Worm (Caenorhabditis elegans) whole organism, L4 larva: Measurements from ENCODE around the gene nlp-13.

Source experiments
- D1046.2 ChIP-seq: fragments of 200-800 bp; sonication (Bioruptor generic); IDR thresholded peaks from 2 replicates; pipeline ENCODE4 v1.3.6; 2022; ENCODE audit warnings: missing genetic modification characterization, missing compliant biosample characterization
- F10B5.3 ChIP-seq: sonication (generic microtip); optimal IDR thresholded peaks from 2 replicates; lab custom pipeline; 2016; ENCODE audit warnings: mild to moderate bottlenecking, missing genetic modification characterization, missing compliant biosample characterization
- F44E2.7 ChIP-seq: fragments of 200-800 bp; sonication (Bioruptor generic); IDR thresholded peaks from 2 replicates; pipeline ENCODE4 v2.1.2; 2022; ENCODE audit warnings: missing genetic modification characterization, missing compliant biosample characterization
- T20F7.1 ChIP-seq: fragments of 200-800 bp; sonication (Bioruptor generic); optimal IDR thresholded peaks from 2 replicates; lab custom pipeline; 2018; ENCODE audit warnings: mild to moderate bottlenecking, missing genetic modification characterization, missing compliant biosample characterization
- aly-2 ChIP-seq: sonication (generic microtip); optimal IDR thresholded peaks from 2 replicates; lab custom pipeline; 2018; ENCODE audit warnings: missing biosample characterization, missing genetic modification characterization
- arid-1 ChIP-seq: fragments of 200-800 bp; sonication (Bioruptor generic); conservative IDR thresholded peaks from 2 replicates; pipeline ENCODE4 v1.3.6; 2022; ENCODE audit warnings: missing genetic modification reagents, missing genetic modification characterization, missing compliant biosample characterization
- ceh-20 ChIP-seq: fragments of 200-800 bp; sonication (Bioruptor generic); IDR thresholded peaks from 2 replicates; pipeline ENCODE4 v1.3.6; 2022; ENCODE audit warnings: missing genetic modification reagents, missing genetic modification characterization, missing compliant biosample characterization
- ceh-28 ChIP-seq: fragments of 150-350 bp; optimal IDR thresholded peaks from 2 replicates; lab custom pipeline; 2014; ENCODE audit warnings: missing biosample characterization, missing genetic modification reagents, missing genetic modification characterization
- ceh-62 ChIP-seq: sonication (generic microtip); optimal IDR thresholded peaks from 2 replicates; lab custom pipeline; 2017; ENCODE audit warnings: missing biosample characterization, missing genetic modification characterization
- cey-2 ChIP-seq: sonication (generic microtip); optimal IDR thresholded peaks from 3 replicates; lab custom pipeline; 2017; ENCODE audit warnings: missing genetic modification characterization, mild to moderate bottlenecking, missing compliant biosample characterization, antibody characterized with exemption, borderline replicate concordance; ENCODE audit not compliant: insufficient read depth
- ctbp-1 ChIP-seq: fragments of 200-800 bp; sonication (Bioruptor generic); IDR thresholded peaks from 2 replicates; pipeline ENCODE4 v1.3.6; 2022; ENCODE audit warnings: missing genetic modification reagents, missing genetic modification characterization, missing compliant biosample characterization
- daf-16 ChIP-seq, 3 experiments: sonication (generic microtip); optimal IDR thresholded peaks; 2 replicates each; lab custom pipeline; 2016 to 2017; ENCODE audit warnings: missing genetic modification characterization in 3 of 3, missing genetic modification reagents in 3 of 3, mild to moderate bottlenecking in 2 of 3, missing compliant biosample characterization in 2 of 3, missing biosample characterization in 1 of 3, moderate library complexity in 1 of 3
- dmd-6 ChIP-seq: fragments of 200-800 bp; sonication (Bioruptor generic); IDR thresholded peaks from 2 replicates; pipeline ENCODE4 v1.3.6; 2022; ENCODE audit warnings: missing genetic modification reagents, missing genetic modification characterization, missing compliant biosample characterization
- dpl-1 ChIP-seq: fragments of 150-350 bp; optimal IDR thresholded peaks from 2 replicates; lab custom pipeline; 2014; ENCODE audit warnings: missing biosample characterization, missing genetic modification reagents, missing genetic modification characterization
- dve-1 ChIP-seq: sonication (generic microtip); optimal IDR thresholded peaks from 2 replicates; lab custom pipeline; 2017; ENCODE audit warnings: antibody characterized with exemption, mild to moderate bottlenecking, missing genetic modification characterization, missing compliant biosample characterization; ENCODE audit not compliant: insufficient read depth
- egl-27 ChIP-seq: sonication (generic microtip); optimal IDR thresholded peaks from 3 replicates; lab custom pipeline; 2017; ENCODE audit warnings: missing biosample characterization, missing genetic modification reagents, missing genetic modification characterization
- hlh-11 ChIP-seq: fragments of 200-800 bp; sonication (Bioruptor generic); optimal IDR thresholded peaks from 2 replicates; lab custom pipeline; 2018; ENCODE audit warnings: mild to moderate bottlenecking, missing genetic modification characterization, missing compliant biosample characterization
- hlh-30 ChIP-seq: sonication (generic microtip); optimal IDR thresholded peaks from 2 replicates; lab custom pipeline; 2017; ENCODE audit warnings: antibody characterized with exemption, mild to moderate bottlenecking, missing genetic modification characterization, missing compliant biosample characterization; ENCODE audit not compliant: insufficient read depth
- lim-7 ChIP-seq: fragments of 200-800 bp; sonication (Bioruptor generic); IDR thresholded peaks from 2 replicates; pipeline ENCODE4 v1.3.6; 2022; ENCODE audit warnings: missing genetic modification characterization, missing compliant biosample characterization
- lin-38 ChIP-seq: fragments of 200-800 bp; sonication (Bioruptor generic); IDR thresholded peaks from 2 replicates; pipeline ENCODE4 v1.3.6; 2022; ENCODE audit warnings: missing genetic modification reagents, missing genetic modification characterization, missing compliant biosample characterization
- lin-39 ChIP-seq: fragments of 150-350 bp; optimal IDR thresholded peaks from 2 replicates; lab custom pipeline; 2014; ENCODE audit warnings: missing biosample characterization, missing genetic modification reagents, missing genetic modification characterization
- lsy-2 ChIP-seq, 2 experiments: fragments of 150-350 bp in 1 of 2; sonication (generic microtip) in 1 of 2; optimal IDR thresholded peaks; 2 replicates each; lab custom pipeline; 2014 to 2017; ENCODE audit warnings: missing biosample characterization in 2 of 2, missing genetic modification characterization in 2 of 2
- mdl-1 ChIP-seq, 2 experiments: fragments of 150-350 bp in 1 of 2; sonication (generic microtip) in 1 of 2; optimal IDR thresholded peaks; 2 replicates each; lab custom pipeline; 2014 to 2017; ENCODE audit warnings: missing biosample characterization in 2 of 2, missing genetic modification characterization in 2 of 2
- mdt-29 ChIP-seq: fragments of 200-800 bp; sonication (Bioruptor generic); IDR thresholded peaks from 2 replicates; pipeline ENCODE4 v1.3.6; 2022; ENCODE audit warnings: missing genetic modification reagents, missing genetic modification characterization, missing compliant biosample characterization
- mes-2 ChIP-seq: sonication (generic microtip); optimal IDR thresholded peaks from 2 replicates; lab custom pipeline; 2016; ENCODE audit warnings: missing genotype, mild to moderate bottlenecking, missing genetic modification characterization, missing compliant biosample characterization; ENCODE audit not compliant: poor library complexity, severe bottlenecking
- mxl-2 ChIP-seq: fragments of 200-800 bp; sonication (Bioruptor generic); conservative IDR thresholded peaks from 2 replicates; pipeline ENCODE4 v1.3.6; 2022; ENCODE audit warnings: missing genetic modification reagents, missing genetic modification characterization, missing compliant biosample characterization
- mxl-3 ChIP-seq: fragments of 200-800 bp; sonication (Bioruptor generic); optimal IDR thresholded peaks from 2 replicates; lab custom pipeline; 2018; ENCODE audit warnings: mild to moderate bottlenecking, missing genetic modification characterization, missing compliant biosample characterization
- nhr-102 ChIP-seq: sonication (generic microtip); optimal IDR thresholded peaks from 2 replicates; lab custom pipeline; 2016; ENCODE audit warnings: mild to moderate bottlenecking, missing genetic modification characterization, moderate library complexity, missing compliant biosample characterization
- nhr-11 ChIP-seq: fragments of 150-350 bp; optimal IDR thresholded peaks from 2 replicates; lab custom pipeline; 2014; ENCODE audit warnings: missing biosample characterization, missing genetic modification characterization
- nhr-111 ChIP-seq: fragments of 200-800 bp; sonication (Bioruptor generic); optimal IDR thresholded peaks from 2 replicates; lab custom pipeline; 2018; ENCODE audit warnings: mild to moderate bottlenecking, missing genetic modification characterization, missing compliant biosample characterization
- nhr-237 ChIP-seq: sonication (generic microtip); optimal IDR thresholded peaks from 2 replicates; lab custom pipeline; 2017; ENCODE audit warnings: missing biosample characterization, missing genetic modification characterization
- nhr-25 ChIP-seq: sonication (generic microtip); optimal IDR thresholded peaks from 2 replicates; lab custom pipeline; 2017; ENCODE audit warnings: missing genetic modification characterization, mild to moderate bottlenecking, missing compliant biosample characterization, antibody characterized with exemption, moderate library complexity, borderline replicate concordance; ENCODE audit not compliant: insufficient read depth
- nhr-28 ChIP-seq: fragments of 150-350 bp; optimal IDR thresholded peaks from 2 replicates; lab custom pipeline; 2014; ENCODE audit warnings: missing biosample characterization, missing genetic modification characterization
- nhr-41 ChIP-seq: fragments of 200-800 bp; sonication (Bioruptor generic); IDR thresholded peaks from 2 replicates; pipeline ENCODE4 v1.3.6; 2022; ENCODE audit warnings: missing genetic modification reagents, missing genetic modification characterization, missing compliant biosample characterization
- nhr-48 ChIP-seq: sonication (generic microtip); optimal IDR thresholded peaks from 2 replicates; lab custom pipeline; 2016; ENCODE audit warnings: mild to moderate bottlenecking, missing genetic modification characterization, missing compliant biosample characterization
- nhr-6 ChIP-seq: fragments of 150-350 bp; optimal IDR thresholded peaks from 2 replicates; lab custom pipeline; 2014; ENCODE audit warnings: missing biosample characterization, missing genetic modification characterization
- pha-4 ChIP-seq, 2 experiments: fragments of 150-350 bp in 1 of 2; fragments of 200-800 bp in 1 of 2; sonication (Bioruptor generic) in 1 of 2; IDR thresholded peaks in 1 of 2; optimal IDR thresholded peaks in 1 of 2; 2 replicates each; pipeline versions ENCODE4 v1.3.6 to Lab custom; 2014 to 2022; ENCODE audit warnings: missing genetic modification characterization in 2 of 2, missing genetic modification reagents in 2 of 2, missing biosample characterization in 1 of 2, missing compliant biosample characterization in 1 of 2
- rbr-2 ChIP-seq: sonication (generic microtip); optimal IDR thresholded peaks from 2 replicates; lab custom pipeline; 2016; ENCODE audit warnings: missing genotype, missing genetic modification characterization, missing compliant biosample characterization
- set-16 ChIP-seq: fragments of 200-800 bp; sonication (Bioruptor generic); IDR thresholded peaks from 2 replicates; pipeline ENCODE4 v1.3.6; 2022; ENCODE audit warnings: missing genetic modification reagents, missing genetic modification characterization, missing compliant biosample characterization
- skn-1 ChIP-seq: fragments of 150-350 bp; optimal IDR thresholded peaks from 2 replicates; lab custom pipeline; 2014; ENCODE audit warnings: missing biosample characterization, missing genetic modification characterization
- snpc-4 ChIP-seq: fragments of 150-350 bp; optimal IDR thresholded peaks from 2 replicates; lab custom pipeline; 2014; ENCODE audit warnings: missing biosample characterization, missing genetic modification characterization
- tra-1 ChIP-seq: fragments of 200-800 bp; sonication (Bioruptor generic); IDR thresholded peaks from 2 replicates; pipeline ENCODE4 v1.3.6; 2022; ENCODE audit warnings: missing genetic modification reagents, missing genetic modification characterization, missing compliant biosample characterization
- vab-7 ChIP-seq: fragments of 200-800 bp; sonication (Bioruptor generic); IDR thresholded peaks from 2 replicates; pipeline ENCODE4 v1.3.6; 2022; ENCODE audit warnings: missing genetic modification reagents, missing genetic modification characterization, missing compliant biosample characterization
- zag-1 ChIP-seq: fragments of 150-350 bp; optimal IDR thresholded peaks from 2 replicates; lab custom pipeline; 2014; ENCODE audit warnings: missing biosample characterization, missing genetic modification characterization
- zfp-2 ChIP-seq: sonication (generic microtip); optimal IDR thresholded peaks from 2 replicates; lab custom pipeline; 2016; ENCODE audit warnings: mild to moderate bottlenecking, missing genetic modification characterization, missing compliant biosample characterization
- ztf-7 ChIP-seq: fragments of 150-350 bp; optimal IDR thresholded peaks from 2 replicates; lab custom pipeline; 2014; ENCODE audit warnings: missing biosample characterization, missing genetic modification characterization

The nlp-13 gene

DNA sequence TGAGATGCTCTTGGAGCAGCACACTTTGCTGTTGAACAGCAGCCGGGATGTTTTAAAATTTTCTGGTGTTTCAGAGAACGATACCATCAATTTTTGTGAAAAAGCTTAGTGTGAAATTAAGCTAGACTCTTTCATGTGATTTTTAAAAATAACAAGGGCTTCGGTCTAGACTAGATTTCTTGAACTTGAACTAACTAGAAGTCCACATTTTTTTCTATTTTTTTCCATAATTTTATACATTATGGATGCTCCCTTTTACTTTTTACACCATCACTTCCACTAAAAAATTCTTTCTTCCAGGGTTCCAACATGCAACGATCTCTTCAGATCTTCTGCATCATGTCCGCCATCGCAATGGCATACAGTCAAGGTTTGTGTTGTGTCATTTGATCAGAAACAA lies at the start of gene nlp-13:
Gene nlp-13, plus strand, starts transcription at position 301 of the 400 bp plus-strand sequence.
- TF ChIP-seq aly-2 (tag; lab: Kevin White, UChicago) (no peak), mxl-2 (GFP tag; lab: Robert Waterston, UW) (no peak), ztf-7 (tag; lab: Kevin White, UChicago) (no peak), nhr-102 (tag; lab: Kevin White, UChicago) (no peak), vab-7 (no peak), T20F7.1 (GFP tag; lab: Kevin White, UChicago) (no peak), dve-1 (tag; lab: Kevin White, UChicago) (no peak), nhr-11 (tag; lab: Kevin White, UChicago) (no peak), dpl-1 (no peak), nhr-25 (tag; lab: Kevin White, UChicago) (no peak), nhr-111 (GFP tag; lab: Kevin White, UChicago) (no peak), ceh-28 (no peak), mxl-3 (GFP tag; lab: Kevin White, UChicago) (no peak), lin-39 (tag; lab: Kevin White, UChicago) (no peak), ceh-62 (tag; lab: Kevin White, UChicago) (no peak), cey-2 (tag; lab: Kevin White, UChicago) (no peak), tra-1 (GFP tag; lab: Robert Waterston, UW) (no peak), lsy-2 (tag; optimal IDR thresholded peaks at IDR 0.05; lab: Kevin White, UChicago) (no peak)
- TF ChIP-seq, all 104 proteins: peak for 0

DNA sequence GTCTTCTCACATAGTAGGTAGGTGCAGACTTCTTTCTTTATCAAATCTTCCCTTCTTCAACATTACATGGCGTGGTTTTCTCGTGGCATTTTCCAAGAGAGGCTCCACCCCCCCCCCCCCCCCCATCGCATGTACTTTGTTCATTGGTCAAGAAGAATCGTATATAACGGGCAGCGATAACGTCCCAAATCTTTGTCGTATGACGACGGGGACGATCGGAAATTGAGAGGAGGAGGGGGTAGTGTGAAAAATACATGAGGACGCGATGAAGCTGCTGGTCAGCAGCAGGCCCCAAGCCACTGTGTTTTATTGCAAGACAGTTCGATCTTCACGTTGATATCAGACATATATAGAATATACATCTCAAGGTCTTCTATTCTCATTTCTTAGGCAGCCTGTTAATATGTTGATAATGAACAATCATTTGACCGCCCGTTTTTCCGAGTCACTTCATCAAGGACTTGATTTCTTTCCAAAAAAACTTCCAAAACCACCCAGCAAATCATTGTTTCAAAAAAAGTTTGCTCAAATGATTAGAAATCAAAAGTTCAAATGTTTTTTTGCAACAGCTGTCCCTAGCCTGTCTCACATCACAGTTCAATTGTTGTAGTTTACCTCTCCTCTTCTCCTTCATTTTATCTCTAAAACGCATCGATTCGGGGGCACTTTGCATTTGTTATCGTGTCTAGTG lies 49.6 kb upstream of the nlp-13 start:
- TF ChIP-seq rbr-2 (tag; lab: Kevin White, UChicago) (no peak), F10B5.3 (no peak), set-16 (GFP tag; lab: Robert Waterston, UW) (peak; percentile 47), hlh-30 (tag; lab: Kevin White, UChicago) (peak; percentile 68), nhr-6 (no peak), hlh-11 (tag; lab: Kevin White, UChicago) (peak; percentile 90), snpc-4 (no peak), egl-27 (tag; lab: Kevin White, UChicago) (no peak), pha-4 (GFP tag; IDR thresholded peaks at IDR 0.05; lab: Robert Waterston, UW) (peak; percentile 45), pha-4 (tag; optimal IDR thresholded peaks at IDR 0.05; lab: Kevin White, UChicago) (no peak), mes-2 (tag; lab: Kevin White, UChicago) (peak; percentile 14), dpl-1 (no peak), D1046.2 (GFP tag; lab: Robert Waterston, UW) (no peak), daf-16 (GFP tag; optimal IDR thresholded peaks at IDR 0.05; lab: Kevin White, UChicago) (no peak), daf-16 (tag; optimal IDR thresholded peaks at IDR 0.05; lab: Kevin White, UChicago) (peak; percentile 38), nhr-237 (tag; lab: Kevin White, UChicago) (no peak), nhr-25 (tag; lab: Kevin White, UChicago) (no peak), nhr-111 (GFP tag; lab: Kevin White, UChicago) (no peak), lin-38 (GFP tag; lab: Robert Waterston, UW) (peak; percentile 37; the same call in 1 of the 2 replicates), arid-1 (0 out of 2 replicates have a peak, but pooled peaks have one; percentile 33), nhr-48 (peak; percentile 50), skn-1 (tag; lab: Kevin White, UChicago) (no peak), zag-1 (tag; lab: Kevin White, UChicago) (no peak), mdl-1 (tag; optimal IDR thresholded peaks at IDR 0.05; lab: Kevin White, UChicago) (peak; percentile 31 to 53), lin-39 (tag; lab: Kevin White, UChicago) (no peak), ctbp-1 (no peak), nhr-41 (GFP tag; lab: Robert Waterston, UW) (no peak), zfp-2 (no peak), nhr-28 (tag; lab: Kevin White, UChicago) (peak; percentile 20), ceh-20 (GFP tag; lab: Robert Waterston, UW) (no peak), lim-7 (0 out of 2 replicates have a peak, but pooled peaks have one; percentile 43), dmd-6 (peak; percentile 82), mxl-2 (GFP tag; lab: Robert Waterston, UW) (no peak), mdt-29 (GFP tag; lab: Robert Waterston, UW) (0 out of 2 replicates have a peak, but pooled peaks have one; percentile 34), F44E2.7 (GFP tag; lab: Robert Waterston, UW) (no peak)
